Worm (Caenorhabditis elegans): ENCODE measurements around the gene sri-62.

DNA sequence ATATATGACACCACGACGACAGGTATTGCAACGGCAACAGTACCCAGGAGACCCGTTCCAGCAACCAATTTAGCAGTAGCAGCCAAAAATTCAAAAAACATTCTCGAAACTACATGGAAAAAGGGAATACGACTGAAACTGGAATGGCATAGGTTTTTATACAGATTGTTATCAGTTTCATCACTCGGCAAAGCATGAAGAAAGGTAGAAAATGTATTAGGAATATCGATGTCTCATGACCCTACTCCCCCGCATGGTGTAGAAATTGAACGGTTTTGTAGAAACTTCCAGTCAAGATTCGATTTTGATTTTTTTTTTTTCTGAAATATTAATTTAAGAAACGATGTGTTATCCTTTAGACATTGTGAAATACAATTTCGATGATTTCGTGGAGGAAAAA is 12.6 kb upstream of the sri-62 start, which contains the start of gene T05A8.2:
- TF ChIP-seq lin-13 (GFP tag; optimal IDR thresholded peaks at IDR 0.05) (no peak), ztf-11 (tag; optimal IDR thresholded peaks at IDR 0.05) (no peak), jun-1 (tag; optimal IDR thresholded peaks at IDR 0.05) (no peak), ceh-90 (tag; optimal IDR thresholded peaks at IDR 0.05) (no peak), fkh-8 (tag; optimal IDR thresholded peaks at IDR 0.05) (no peak), unc-130 (tag; optimal IDR thresholded peaks at IDR 0.05) (no peak), egl-27 (tag; optimal IDR thresholded peaks at IDR 0.05) (no peak), nhr-237 (tag; optimal IDR thresholded peaks at IDR 0.05) (no peak), nhr-77 (tag; optimal IDR thresholded peaks at IDR 0.05) (no peak), xbp-1 (tag; optimal IDR thresholded peaks at IDR 0.05) (no peak), pqm-1 (tag; optimal IDR thresholded peaks at IDR 0.05) (no peak), mab-9 (GFP tag; IDR thresholded peaks at IDR 0.05) (no peak)

All from whole organism, L1 larva.